2 fruit fly cellular contexts compared by ENCODE assay signal in genomic region chr3R:27477507-27477906, dm6.
TF ChIP-seq lines count a peak whose summit lies in the region.

No protein-coding gene starts in this region.

- TF ChIP-seq CTCF in S2 (optimal IDR thresholded peaks at IDR 0.05; lab: Kevin White, UChicago): peak; percentile 75 to 85
- TF ChIP-seq CTCF in whole organism, embryonic (GFP tag; optimal IDR thresholded peaks at IDR 0.05; lab: Kevin White, UChicago): peak; percentile 77

TF ChIP-seq in whole organism, embryonic, 481 proteins besides CTCF, POLR2A, EP300 and RAD21:
- no peak for TF ChIP-seq CG16779 (GFP tag; IDR thresholded peaks at IDR 0.05; lab: Robert Waterston, UW)
- TF ChIP-seq zfh1 (GFP tag; IDR thresholded peaks at IDR 0.05; lab: Robert Waterston, UW): no peak
- no peak for TF ChIP-seq CG31441 (GFP tag; IDR thresholded peaks at IDR 0.05; lab: Robert Waterston, UW)
- TF ChIP-seq D (optimal IDR thresholded peaks at IDR 0.05; lab: Kevin White, UChicago): no peak
- no peak for TF ChIP-seq D (GFP tag; optimal IDR thresholded peaks at IDR 0.05; lab: Kevin White, UChicago)
- no peak for TF ChIP-seq sim (GFP tag; IDR thresholded peaks at IDR 0.05; lab: Robert Waterston, UW)
- no peak for TF ChIP-seq vvl (GFP tag; IDR thresholded peaks at IDR 0.05; lab: Robert Waterston, UW)
- TF ChIP-seq disco-r (GFP tag; optimal IDR thresholded peaks at IDR 0.05; lab: Kevin White, UChicago): no peak
- TF ChIP-seq CG14667 (GFP tag; IDR thresholded peaks at IDR 0.05; lab: Robert Waterston, UW): no peak
- no peak for TF ChIP-seq caup (GFP tag; optimal IDR thresholded peaks at IDR 0.05; lab: Kevin White, UChicago; ENCODE audit: severe bottlenecking)
- TF ChIP-seq dati (GFP tag; IDR thresholded peaks at IDR 0.05; lab: Robert Waterston, UW): no peak
- TF ChIP-seq zf30C (GFP tag; optimal IDR thresholded peaks at IDR 0.05; lab: Kevin White, UChicago): no peak
- no peak for TF ChIP-seq Hey (tag; optimal IDR thresholded peaks at IDR 0.05; lab: Kevin White, UChicago)
- no peak for TF ChIP-seq sna (GFP tag; IDR thresholded peaks at IDR 0.05; lab: Robert Waterston, UW; ENCODE audit: partially characterized antibody)
